Worm (Caenorhabditis elegans): ENCODE measurements around the gene ceh-39.
A peak's percentile ranks its signal among the peaks of the same experiment; 100 is the strongest.

- TF ChIP-seq nhr-12 (tag; optimal IDR thresholded peaks at IDR 0.05) (no peak), crh-2 (tag; optimal IDR thresholded peaks at IDR 0.05) (no peak), nhr-11 (tag; optimal IDR thresholded peaks at IDR 0.05) (no peak), fos-1 (tag; optimal IDR thresholded peaks at IDR 0.05) (no peak), elt-3 (tag; optimal IDR thresholded peaks at IDR 0.05) (no peak), nhr-23 (tag; optimal IDR thresholded peaks at IDR 0.05) (no peak), aly-2 (tag; optimal IDR thresholded peaks at IDR 0.05) (no peak), ceh-16 (tag; optimal IDR thresholded peaks at IDR 0.05) (no peak), lin-39 (tag; optimal IDR thresholded peaks at IDR 0.05) (no peak), lsy-2 (tag; optimal IDR thresholded peaks at IDR 0.05) (peak; percentile 55 to 74), lin-11 (tag; optimal IDR thresholded peaks at IDR 0.05) (no peak), zag-1 (tag; optimal IDR thresholded peaks at IDR 0.05) (no peak), unc-62 (GFP tag; optimal IDR thresholded peaks at IDR 0.05) (no peak), ztf-11 (tag; optimal IDR thresholded peaks at IDR 0.05) (no peak)
Observed at ce11 chrX:1870991-1871390, 15.0 kb upstream of the ceh-39 start.

Data from whole organism, L2 larva.